Fruit fly (Drosophila melanogaster): Measurements from ENCODE around the gene Or13a.
A peak's percentile ranks its signal among the peaks of the same experiment; 100 is the strongest.

The Or13a gene

dm6 chrX:15933504-15934225, 40.6 kb upstream of the Or13a start, which contains the start of gene Ranbp16:
TSS of gene Ranbp16 (minus strand) at chrX:15933867.
- TF ChIP-seq NfI (GFP tag; optimal IDR thresholded peaks at IDR 0.05): no peak
- TF ChIP-seq bigmax (GFP tag; optimal IDR thresholded peaks at IDR 0.05): no peak
- TF ChIP-seq tgo (GFP tag; IDR thresholded peaks at IDR 0.05): no peak
- no peak for TF ChIP-seq ERR (GFP tag; optimal IDR thresholded peaks at IDR 0.05)
- no peak for TF ChIP-seq YL-1 (GFP tag; optimal IDR thresholded peaks at IDR 0.05)
- no peak for TF ChIP-seq CG31441 (GFP tag; IDR thresholded peaks at IDR 0.05)
- no peak for TF ChIP-seq CG8281 (tag; optimal IDR thresholded peaks at IDR 0.05)
- no peak for TF ChIP-seq CG9215 (GFP tag; IDR thresholded peaks at IDR 0.05)
- no peak for TF ChIP-seq Nf-YA (GFP tag; IDR thresholded peaks at IDR 0.05)
- TF ChIP-seq klu (GFP tag; IDR thresholded peaks at IDR 0.05): no peak
- TF ChIP-seq CG1529 (GFP tag; optimal IDR thresholded peaks at IDR 0.05): no peak
- no peak for TF ChIP-seq sug (tag; optimal IDR thresholded peaks at IDR 0.05)
- TF ChIP-seq CG2875 (GFP tag; optimal IDR thresholded peaks at IDR 0.05): no peak
- no peak for TF ChIP-seq yki (optimal IDR thresholded peaks at IDR 0.05)
- TF ChIP-seq vfl (GFP tag; optimal IDR thresholded peaks at IDR 0.05): no peak
- TF ChIP-seq CG18262 (tag; optimal IDR thresholded peaks at IDR 0.05): no peak
- no peak for TF ChIP-seq B-H2 (GFP tag; optimal IDR thresholded peaks at IDR 0.05)
- TF ChIP-seq Ets65A (GFP tag): no peak
- TF ChIP-seq tx (GFP tag; optimal IDR thresholded peaks at IDR 0.05): no peak
- no peak for TF ChIP-seq CG9932 (GFP tag; IDR thresholded peaks at IDR 0.05)
- TF ChIP-seq CG18011 (GFP tag; optimal IDR thresholded peaks at IDR 0.05): no peak
- TF ChIP-seq CG1603 (tag; optimal IDR thresholded peaks at IDR 0.05): peak; percentile 84
- TF ChIP-seq fd102C (GFP tag; optimal IDR thresholded peaks at IDR 0.05): no peak
- TF ChIP-seq CG8388 (GFP tag; optimal IDR thresholded peaks at IDR 0.05): no peak
- TF ChIP-seq ash1 (GFP tag; optimal IDR thresholded peaks at IDR 0.05): no peak
- no peak for TF ChIP-seq CG12769 (tag; optimal IDR thresholded peaks at IDR 0.05)
- no peak for TF ChIP-seq maf-S (GFP tag; optimal IDR thresholded peaks at IDR 0.05)
- no peak for TF ChIP-seq sqz (GFP tag; optimal IDR thresholded peaks at IDR 0.05)
- TF ChIP-seq fu2 (GFP tag; optimal IDR thresholded peaks at IDR 0.05): no peak
- no peak for TF ChIP-seq CG9437 (GFP tag; optimal IDR thresholded peaks at IDR 0.05)
- TF ChIP-seq CG18599 (GFP tag; optimal IDR thresholded peaks at IDR 0.05): no peak
- no peak for TF ChIP-seq onecut (GFP tag; IDR thresholded peaks at IDR 0.05)
- TF ChIP-seq pzg (GFP tag; optimal IDR thresholded peaks at IDR 0.05): peak; percentile 32
- TF ChIP-seq tll (GFP tag; optimal IDR thresholded peaks at IDR 0.05): peak in 1 of 2 experiments; percentile 2
- TF ChIP-seq exex (tag; optimal IDR thresholded peaks at IDR 0.05): no peak
- TF ChIP-seq CG33213 (GFP tag; optimal IDR thresholded peaks at IDR 0.05): no peak
- no peak for TF ChIP-seq CG8290 (GFP tag; optimal IDR thresholded peaks at IDR 0.05)
- no peak for TF ChIP-seq CG8290 (tag; optimal IDR thresholded peaks at IDR 0.05)
- TF ChIP-seq CG8765 (GFP tag; IDR thresholded peaks at IDR 0.05): no peak
- TF ChIP-seq CG13287 (GFP tag; IDR thresholded peaks at IDR 0.05; ENCODE audit: partially characterized antibody): no peak
- TF ChIP-seq CG17361 (GFP tag; IDR thresholded peaks at IDR 0.05): no peak
- TF ChIP-seq corto (GFP tag; optimal IDR thresholded peaks at IDR 0.05): no peak
- no peak for TF ChIP-seq CG11093 (GFP tag; IDR thresholded peaks at IDR 0.05)
- TF ChIP-seq CG11247 (GFP tag; IDR thresholded peaks at IDR 0.05): no peak
- TF ChIP-seq CrebB (tag; optimal IDR thresholded peaks at IDR 0.05): no peak
- no peak for TF ChIP-seq Lim3 (GFP tag; IDR thresholded peaks at IDR 0.05)
- no peak for TF ChIP-seq so (GFP tag; IDR thresholded peaks at IDR 0.05)
- TF ChIP-seq nau (GFP tag; optimal IDR thresholded peaks at IDR 0.05): no peak
- no peak for TF ChIP-seq CG7786 (GFP tag; optimal IDR thresholded peaks at IDR 0.05)
- TF ChIP-seq CG12942 (GFP tag; optimal IDR thresholded peaks at IDR 0.05): no peak
- TF ChIP-seq CG14860 (GFP tag; IDR thresholded peaks at IDR 0.05; ENCODE audit: partially characterized antibody): peak; percentile 54; the same call in 2 of the 3 replicates

All from whole organism, embryonic.